Fruit fly (Drosophila melanogaster) whole organism, wandering third instar larva: ENCODE results near the gene Gr10a.

ENCODE experiments used
- CrebA ChIP-seq: fragments of 200-800 bp; sonication (Bioruptor generic); optimal IDR thresholded peaks from 2 replicates; lab custom pipeline; 2016; ENCODE audit warnings: missing biosample characterization, mild to moderate bottlenecking, missing genetic modification characterization, borderline replicate concordance
- HLH106 ChIP-seq: fragments of 200-800 bp; optimal IDR thresholded peaks from 3 replicates; lab custom pipeline; 2019; ENCODE audit warnings: missing biosample characterization, mild to moderate bottlenecking, missing genetic modification characterization, moderate library complexity
- Hnf4 ChIP-seq: fragments of 200-800 bp; sonication (Bioruptor generic); optimal IDR thresholded peaks from 2 replicates; lab custom pipeline; 2016; ENCODE audit warnings: missing biosample characterization, mild to moderate bottlenecking, missing genetic modification characterization
- Hr78 ChIP-seq: fragments of >200 bp; optimal IDR thresholded peaks from 2 replicates; lab custom pipeline; 2017; ENCODE audit warnings: missing biosample characterization, missing genetic modification characterization
- Mio ChIP-seq: sonication (Bioruptor generic); optimal IDR thresholded peaks from 2 replicates; lab custom pipeline; 2016; ENCODE audit warnings: missing biosample characterization, missing genetic modification characterization
- Myc ChIP-seq: fragments of >200 bp; optimal IDR thresholded peaks from 2 replicates; lab custom pipeline; 2017
- OdsH ChIP-seq: fragments of 200-800 bp; sonication (Bioruptor generic); optimal IDR thresholded peaks from 2 replicates; lab custom pipeline; 2016; ENCODE audit warnings: missing biosample characterization, mild to moderate bottlenecking, missing genetic modification characterization
- Sp1 ChIP-seq: fragments of 200-800 bp; sonication (Bioruptor generic); optimal IDR thresholded peaks from 3 replicates; lab custom pipeline; 2019; ENCODE audit warnings: missing biosample characterization, mild to moderate bottlenecking, missing genetic modification characterization, moderate library complexity
- dl ChIP-seq, 2 experiments: fragments of 175-275, 200-275 bp in 1 of 2; fragments of 200-275 bp in 1 of 2; sonication (Bioruptor generic); optimal IDR thresholded peaks; lab custom pipeline; 2018; ENCODE audit warnings: mild to moderate bottlenecking in 2 of 2, missing biosample characterization in 2 of 2, missing genetic modification characterization in 2 of 2, moderate library complexity in 2 of 2; ENCODE audit not compliant: partially characterized antibody in 2 of 2, insufficient read depth in 1 of 2
- dsf ChIP-seq: sonication (Bioruptor generic); optimal IDR thresholded peaks from 2 replicates; lab custom pipeline; 2016; ENCODE audit warnings: missing biosample characterization, missing genetic modification characterization, borderline replicate concordance
- ey ChIP-seq: fragments of 200-800 bp; sonication (Bioruptor generic); optimal IDR thresholded peaks from 2 replicates; lab custom pipeline; 2016; ENCODE audit warnings: missing biosample characterization, missing genetic modification characterization
- fru ChIP-seq: fragments of 200-800 bp; sonication (Bioruptor generic); optimal IDR thresholded peaks from 3 replicates; lab custom pipeline; 2016; ENCODE audit warnings: missing biosample characterization, mild to moderate bottlenecking, missing genetic modification characterization
- pan ChIP-seq: fragments of >200 bp; optimal IDR thresholded peaks from 2 replicates; lab custom pipeline; 2017
- tai ChIP-seq: sonication (Bioruptor generic); optimal IDR thresholded peaks from 2 replicates; lab custom pipeline; 2016; ENCODE audit warnings: missing biosample characterization, missing genetic modification characterization

DNA sequence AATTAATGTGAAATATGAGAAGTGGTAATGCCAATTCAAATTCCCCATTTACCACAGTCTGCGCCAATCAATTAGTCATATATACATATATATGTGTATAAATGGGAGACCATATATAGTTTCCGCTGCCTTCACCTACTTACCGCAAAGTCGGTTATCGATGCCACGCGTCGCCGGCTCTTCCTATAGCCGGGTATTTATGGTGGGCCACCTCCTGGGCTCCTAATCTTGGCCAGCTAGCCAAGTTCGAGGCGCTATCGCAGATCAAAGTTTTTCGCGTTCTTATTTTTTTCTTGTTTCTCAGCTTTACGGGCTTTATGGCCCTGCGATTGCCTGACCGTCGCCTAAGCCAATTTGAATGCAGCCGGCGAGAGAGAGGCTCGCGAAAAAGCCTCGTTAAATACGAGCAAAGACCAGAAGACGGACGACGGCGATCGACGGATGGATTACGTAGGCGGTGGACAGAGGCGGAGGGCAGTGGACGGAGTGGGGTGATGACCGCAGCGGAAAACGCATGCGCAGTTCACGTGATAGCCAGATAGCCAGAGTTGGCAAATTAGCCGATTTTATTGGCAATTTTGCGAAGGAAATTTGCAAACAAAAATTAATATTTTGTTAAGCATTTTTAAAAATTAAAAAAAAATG, 3.7 kb upstream of the Gr10a start:
- TF ChIP-seq Hnf4 (GFP tag; lab: Kevin White, UChicago) (no peak), dl (GFP tag; optimal IDR thresholded peaks at IDR 0.05; lab: Kevin White, UChicago; ENCODE audit: insufficient read depth in 1 of 2, partially characterized antibody in 2 of 2) (no peak), Myc (no peak), HLH106 (no peak), ey (GFP tag; lab: Kevin White, UChicago) (no peak), pan (no peak), tai (GFP tag; lab: Kevin White, UChicago) (no peak), Hr78 (no peak), dsf (GFP tag; lab: Kevin White, UChicago) (no peak), OdsH (GFP tag; lab: Kevin White, UChicago) (no peak), CrebA (GFP tag; lab: Kevin White, UChicago) (no peak), fru (GFP tag; lab: Kevin White, UChicago) (no peak), Mio (no peak), Sp1 (GFP tag; lab: Kevin White, UChicago) (no peak)
